Fruit fly (Drosophila melanogaster) whole organism, embryonic: ENCODE measurements around the gene CG31808.

Source experiments
- ATbp ChIP-seq: fragments of 200-800 bp; sonication (Bioruptor generic); optimal IDR thresholded peaks from 2 replicates; lab custom pipeline; 2017; ENCODE audit warnings: missing biosample characterization, mild to moderate bottlenecking, missing genetic modification characterization, missing genetic modification reagents
- Adf1 ChIP-seq: fragments of 200-800 bp; sonication (Bioruptor generic); IDR thresholded peaks from 2 replicates; pipeline ENCODE4 v1.3.6; 2022; ENCODE audit warnings: missing biosample characterization, missing genetic modification characterization
- Antp ChIP-seq: fragments of 200-800 bp; sonication (Bioruptor generic); optimal IDR thresholded peaks from 3 replicates; lab custom pipeline; 2016; ENCODE audit warnings: missing biosample characterization, missing genetic modification characterization
- Atf6 ChIP-seq: fragments of 200-800 bp; sonication (Bioruptor generic); IDR thresholded peaks from 2 replicates; pipeline ENCODE4 v1.3.6; 2022; ENCODE audit warnings: missing biosample characterization, missing genetic modification characterization
- CG12104 ChIP-seq: fragments of 200-800 bp; sonication (Bioruptor generic); optimal IDR thresholded peaks from 3 replicates; lab custom pipeline; 2016; ENCODE audit warnings: missing biosample characterization, missing genetic modification characterization
- CG12155 ChIP-seq: fragments of 200-800 bp; sonication (Bioruptor generic); optimal IDR thresholded peaks from 3 replicates; lab custom pipeline; 2016; ENCODE audit warnings: missing biosample characterization, missing genetic modification characterization
- CG12299 ChIP-seq: fragments of 200-800 bp; sonication (Bioruptor generic); optimal IDR thresholded peaks from 2 replicates; lab custom pipeline; 2018; ENCODE audit warnings: missing biosample characterization, mild to moderate bottlenecking, missing genetic modification characterization
- CG13296 ChIP-seq: fragments of 200-800 bp; sonication (Bioruptor generic); optimal IDR thresholded peaks from 3 replicates; lab custom pipeline; 2018; ENCODE audit warnings: missing biosample characterization, mild to moderate bottlenecking, missing genetic modification characterization
- CG13624 ChIP-seq: fragments of 200-800 bp; sonication (Bioruptor generic); optimal IDR thresholded peaks from 2 replicates; lab custom pipeline; 2016; ENCODE audit warnings: missing biosample characterization, missing genetic modification characterization
- CG13775 ChIP-seq: fragments of 200-800 bp; sonication (Bioruptor generic); optimal IDR thresholded peaks from 3 replicates; lab custom pipeline; 2017; ENCODE audit warnings: missing biosample characterization, mild to moderate bottlenecking, missing genetic modification characterization
- CG14441 ChIP-seq: fragments of 200-800 bp; sonication (Bioruptor generic); IDR thresholded peaks from 2 replicates; pipeline ENCODE4 v1.3.6; 2022; ENCODE audit warnings: missing biosample characterization, missing genetic modification characterization
- CG14965 ChIP-seq: fragments of 200-800 bp; sonication (Bioruptor generic); optimal IDR thresholded peaks from 2 replicates; lab custom pipeline; 2016; ENCODE audit warnings: missing biosample characterization, missing genetic modification characterization, borderline replicate concordance
- CG15696 ChIP-seq: fragments of 200-800 bp; sonication (Bioruptor generic); optimal IDR thresholded peaks from 2 replicates; lab custom pipeline; 2019; ENCODE audit warnings: missing biosample characterization, mild to moderate bottlenecking, missing genetic modification characterization, moderate library complexity
- CG16863 ChIP-seq: fragments of 200-800 bp; sonication (Bioruptor generic); optimal IDR thresholded peaks from 3 replicates; lab custom pipeline; 2016; ENCODE audit warnings: missing biosample characterization, missing genetic modification characterization
- CG18262 ChIP-seq: fragments of 200-800 bp; optimal IDR thresholded peaks from 3 replicates; lab custom pipeline; 2019; ENCODE audit warnings: missing biosample characterization, mild to moderate bottlenecking, missing genetic modification characterization, moderate library complexity
- CG18476 ChIP-seq: fragments of 200-800 bp; sonication (Bioruptor generic); optimal IDR thresholded peaks from 2 replicates; lab custom pipeline; 2016; ENCODE audit warnings: missing biosample characterization, mild to moderate bottlenecking, missing genetic modification characterization
- CG2116 ChIP-seq: fragments of 200-800 bp; sonication (Bioruptor generic); optimal IDR thresholded peaks from 3 replicates; lab custom pipeline; 2018; ENCODE audit warnings: missing biosample characterization, mild to moderate bottlenecking, missing genetic modification characterization
- CG32532 ChIP-seq: fragments of 200-800 bp; sonication (Bioruptor generic); IDR thresholded peaks from 2 replicates; pipeline ENCODE4 v1.3.6; 2022; ENCODE audit warnings: missing biosample characterization, missing genetic modification characterization
- CG32767 ChIP-seq: fragments of 200-800 bp; sonication (Bioruptor generic); IDR thresholded peaks from 2 replicates; pipeline ENCODE4 v1.3.6; 2022; ENCODE audit warnings: missing biosample characterization, missing genetic modification characterization
- CG3838 ChIP-seq: fragments of 200-800 bp; sonication (Bioruptor generic); optimal IDR thresholded peaks from 3 replicates; lab custom pipeline; 2016; ENCODE audit warnings: missing biosample characterization, missing genetic modification characterization
- CG4707 ChIP-seq: fragments of 200-800 bp; sonication (Bioruptor generic); optimal IDR thresholded peaks from 2 replicates; lab custom pipeline; 2018; ENCODE audit warnings: missing biosample characterization, mild to moderate bottlenecking, missing genetic modification characterization, moderate library complexity
- CG6272 ChIP-seq: fragments of 200-800 bp; sonication (Bioruptor generic); IDR thresholded peaks from 2 replicates; pipeline ENCODE4 v1.3.6; 2022; ENCODE audit warnings: missing biosample characterization, missing genetic modification characterization
- CG6765 ChIP-seq: fragments of 200-800 bp; sonication (Bioruptor generic); optimal IDR thresholded peaks from 3 replicates; lab custom pipeline; 2017; ENCODE audit warnings: missing biosample characterization, mild to moderate bottlenecking, missing genetic modification characterization
- CG7987 ChIP-seq: fragments of 200-800 bp; sonication (Bioruptor generic); optimal IDR thresholded peaks from 2 replicates; lab custom pipeline; 2018; ENCODE audit warnings: missing biosample characterization, mild to moderate bottlenecking, missing genetic modification characterization, moderate library complexity
- CG8924 ChIP-seq: fragments of 200-800 bp; optimal IDR thresholded peaks from 3 replicates; lab custom pipeline; 2019; ENCODE audit warnings: missing biosample characterization, mild to moderate bottlenecking, missing genetic modification characterization, moderate library complexity
- CG8944 ChIP-seq: fragments of 200-800 bp; sonication (Bioruptor generic); optimal IDR thresholded peaks from 3 replicates; lab custom pipeline; 2016; ENCODE audit warnings: missing biosample characterization, missing genetic modification characterization
- Doc3 ChIP-seq: fragments of 200-800 bp; sonication (Bioruptor generic); IDR thresholded peaks from 3 replicates; pipeline ENCODE4 v1.3.6; 2022; ENCODE audit warnings: missing biosample characterization, missing genetic modification characterization; ENCODE audit not compliant: partially characterized antibody
- E2f1 ChIP-seq: fragments of 200-800 bp; sonication (Bioruptor generic); IDR thresholded peaks from 2 replicates; pipeline ENCODE4 v1.3.6; 2022; ENCODE audit warnings: missing biosample characterization, missing genetic modification characterization
- Ets97D ChIP-seq: fragments of 200-800 bp; sonication (Bioruptor generic); optimal IDR thresholded peaks from 3 replicates; lab custom pipeline; 2016; ENCODE audit warnings: missing biosample characterization, missing genetic modification characterization
- Med ChIP-seq: fragments of 200-800 bp; sonication (Bioruptor generic); peaks from one replicate; lab custom pipeline; 2016; ENCODE audit warnings: missing biosample characterization, missing genetic modification characterization, mild to moderate bottlenecking, inconsistent platforms, moderate library complexity
- Myb ChIP-seq: fragments of 200-800 bp; sonication (Bioruptor generic); optimal IDR thresholded peaks from 2 replicates; lab custom pipeline; 2016; ENCODE audit warnings: missing biosample characterization, missing genetic modification characterization
- NC2β ChIP-seq: fragments of 200-800 bp; sonication (Bioruptor generic); optimal IDR thresholded peaks from 2 replicates; lab custom pipeline; 2016; ENCODE audit warnings: missing biosample characterization, missing genetic modification characterization
- Nf-YC ChIP-seq: fragments of 200-800 bp; optimal IDR thresholded peaks from 3 replicates; lab custom pipeline; 2019; ENCODE audit warnings: missing biosample characterization, mild to moderate bottlenecking, missing genetic modification characterization, moderate library complexity
- Optix ChIP-seq: fragments of 200-800 bp; sonication (Bioruptor generic); IDR thresholded peaks from 3 replicates; pipeline ENCODE4 v1.3.6; 2022; ENCODE audit warnings: missing biosample characterization, missing genetic modification characterization
- Rfx ChIP-seq: fragments of 200-800 bp; sonication (Bioruptor generic); IDR thresholded peaks from 2 replicates; pipeline ENCODE4 v1.3.6; 2022; ENCODE audit warnings: missing biosample characterization, missing genetic modification characterization
- Scr ChIP-seq: fragments of 200-800 bp; sonication (Bioruptor generic); IDR thresholded peaks from 2 replicates; pipeline ENCODE4 v1.3.6; 2022; ENCODE audit warnings: missing biosample characterization, missing genetic modification characterization; ENCODE audit not compliant: partially characterized antibody
- Sin3A ChIP-seq: fragments of >200 bp; optimal IDR thresholded peaks from 2 replicates; lab custom pipeline; 2018
- Sry-β ChIP-seq: fragments of 200-800 bp; sonication (Bioruptor generic); optimal IDR thresholded peaks from 2 replicates; lab custom pipeline; 2018; ENCODE audit warnings: missing biosample characterization, mild to moderate bottlenecking, missing genetic modification characterization, moderate library complexity
- bcd ChIP-seq: fragments of 200-800 bp; sonication (Bioruptor generic); optimal IDR thresholded peaks from 2 replicates; lab custom pipeline; 2017; ENCODE audit warnings: missing biosample characterization, mild to moderate bottlenecking, missing genetic modification characterization
- chn ChIP-seq: fragments of 200-800 bp; sonication (Bioruptor generic); optimal IDR thresholded peaks from 2 replicates; lab custom pipeline; 2016; ENCODE audit warnings: missing biosample characterization, missing genetic modification characterization
- dm ChIP-seq: fragments of 200-800 bp; sonication (Bioruptor generic); optimal IDR thresholded peaks from 3 replicates; lab custom pipeline; 2016; ENCODE audit warnings: missing biosample characterization, missing genetic modification characterization
- en ChIP-seq: fragments of 200-800 bp; sonication (Bioruptor generic); optimal IDR thresholded peaks from 2 replicates; lab custom pipeline; 2016; ENCODE audit warnings: missing biosample characterization, missing genetic modification characterization
- fd64A ChIP-seq: fragments of 200-800 bp; sonication (Bioruptor generic); optimal IDR thresholded peaks from 3 replicates; lab custom pipeline; 2018; ENCODE audit warnings: missing biosample characterization, mild to moderate bottlenecking, missing genetic modification characterization
- knrl ChIP-seq: fragments of 200-800 bp; sonication (Bioruptor generic); IDR thresholded peaks from 3 replicates; pipeline ENCODE4 v1.3.6; 2022; ENCODE audit warnings: missing biosample characterization, missing genetic modification characterization; ENCODE audit not compliant: partially characterized antibody
- nerfin-2 ChIP-seq: fragments of 200-800 bp; sonication (Bioruptor generic); IDR thresholded peaks from 2 replicates; pipeline ENCODE4 v1.3.6; 2022; ENCODE audit warnings: missing biosample characterization, missing genetic modification characterization; ENCODE audit not compliant: partially characterized antibody
- pnt ChIP-seq: fragments of 200-800 bp; sonication (Bioruptor generic); optimal IDR thresholded peaks from 3 replicates; lab custom pipeline; 2016; ENCODE audit warnings: missing biosample characterization, missing genetic modification characterization
- psq ChIP-seq: fragments of 200-800 bp; sonication (Bioruptor generic); optimal IDR thresholded peaks from 2 replicates; lab custom pipeline; 2017; ENCODE audit warnings: missing biosample characterization, missing genetic modification characterization
- stwl ChIP-seq: fragments of 200-800 bp; sonication (Bioruptor generic); optimal IDR thresholded peaks from 3 replicates; lab custom pipeline; 2018; ENCODE audit warnings: missing biosample characterization, mild to moderate bottlenecking, missing genetic modification characterization, moderate library complexity
- trem ChIP-seq: fragments of 200-800 bp; optimal IDR thresholded peaks from 3 replicates; lab custom pipeline; 2019; ENCODE audit warnings: missing biosample characterization, mild to moderate bottlenecking, missing genetic modification characterization, moderate library complexity
- tx ChIP-seq: fragments of 200-800 bp; sonication (Bioruptor generic); optimal IDR thresholded peaks from 2 replicates; lab custom pipeline; 2016; ENCODE audit warnings: missing biosample characterization, missing genetic modification characterization

CG31808 gene

dm6 chr2L:16743055-16743805 is 27.2 kb upstream of the CG31808 start, which contains the start of the genes LSm7 and BuGZ (continued):
- TF ChIP-seq CG18262 (tag; lab: Kevin White, UChicago) (peak; percentile 63), Adf1 (GFP tag; lab: Robert Waterston, UW) (no peak; the same call in 1 of the 2 replicates), trem (tag; lab: Kevin White, UChicago) (peak; percentile 92), CG32767 (GFP tag; lab: Robert Waterston, UW) (peak; percentile 80), CG14441 (GFP tag; lab: Robert Waterston, UW) (0 out of 2 replicates have a peak, but pooled peaks have one; percentile 14), Doc3 (peak; percentile 49; the same call in 2 of the 3 replicates), Antp (GFP tag; lab: Kevin White, UChicago) (peak; percentile 27), stwl (tag; lab: Kevin White, UChicago) (peak; percentile 86), CG4707 (no peak), Sin3A (peak; percentile 32), Med (peak; percentile 90), CG8944 (GFP tag; lab: Kevin White, UChicago) (peak; percentile 8), CG3838 (GFP tag; lab: Kevin White, UChicago) (no peak), E2f1 (0 out of 2 replicates have a peak, but pooled peaks have one; percentile 15), Atf6 (no peak), CG6765 (GFP tag; lab: Kevin White, UChicago) (peak; percentile 19), Sry-β (no peak), Nf-YC (tag; lab: Kevin White, UChicago) (no peak), CG7987 (GFP tag; lab: Kevin White, UChicago) (peak; percentile 38), CG12104 (peak; percentile 57), tx (GFP tag; lab: Kevin White, UChicago) (no peak), CG16863 (no peak), bcd (GFP tag; lab: Kevin White, UChicago) (peak; percentile 57), CG18476 (no peak), ATbp (GFP tag; lab: Kevin White, UChicago) (no peak), nerfin-2 (GFP tag; lab: Robert Waterston, UW) (peak; percentile 43; the same call in 1 of the 2 replicates), CG14965 (peak; percentile 98), Scr (GFP tag; lab: Robert Waterston, UW) (peak; percentile 75), Optix (GFP tag; lab: Robert Waterston, UW) (no peak), psq (peak; percentile 3), CG15696 (tag; lab: Kevin White, UChicago) (peak; percentile 41), en (GFP tag; lab: Kevin White, UChicago) (no peak), CG6272 (GFP tag; lab: Robert Waterston, UW) (no peak), CG2116 (GFP tag; lab: Kevin White, UChicago) (peak; percentile 85), fd64A (no peak), dm (GFP tag; lab: Kevin White, UChicago) (peak; percentile 14), CG13624 (GFP tag; lab: Kevin White, UChicago) (peak; percentile 34), chn (GFP tag; lab: Kevin White, UChicago) (peak; percentile 10), pnt (GFP tag; lab: Kevin White, UChicago) (no peak), knrl (peak; percentile 66), CG12299 (tag; lab: Kevin White, UChicago) (peak; percentile 3), CG13775 (GFP tag; lab: Kevin White, UChicago) (peak; percentile 65), CG12155 (GFP tag; lab: Kevin White, UChicago) (peak; percentile 11), CG32532 (GFP tag; lab: Robert Waterston, UW) (peak; percentile 34; the same call in 1 of the 2 replicates), Myb (GFP tag; lab: Kevin White, UChicago) (peak; percentile 4), NC2β (no peak), CG13296 (peak; percentile 35), Rfx (GFP tag; lab: Robert Waterston, UW) (peak; percentile 59), CG8924 (peak; percentile 63), Ets97D (GFP tag; lab: Kevin White, UChicago) (peak; percentile 31)
